Worm (Caenorhabditis elegans): ENCODE measurements around the gene glit-1.

glit-1 gene

ce11 chrX:4715107-4715506, 3.0 kb downstream of the glit-1 start, which contains the start of gene rpl-25.1 (continued):
- no peak for TF ChIP-seq jun-1 (tag; optimal IDR thresholded peaks at IDR 0.05)

ce11 chrX:4718114-4718513, 6.0 kb downstream of the glit-1 start:
- TF ChIP-seq spr-3 (GFP tag; optimal IDR thresholded peaks at IDR 0.05) (no peak), lin-39 (tag; optimal IDR thresholded peaks at IDR 0.05) (no peak), unc-62 (GFP tag; optimal IDR thresholded peaks at IDR 0.05 in 1 of 2) (no peak), unc-62 (tag; optimal IDR thresholded peaks at IDR 0.05) (no peak), hif-1 (tag; optimal IDR thresholded peaks at IDR 0.05) (no peak), dmd-9 (GFP tag; IDR thresholded peaks at IDR 0.05) (no peak), ceh-28 (tag; optimal IDR thresholded peaks at IDR 0.05) (no peak), nhr-237 (tag; optimal IDR thresholded peaks at IDR 0.05) (no peak), lin-29 (GFP tag; IDR thresholded peaks at IDR 0.05) (no peak), lin-15B (tag; optimal IDR thresholded peaks at IDR 0.05) (no peak), daf-19 (GFP tag; conservative IDR thresholded peaks at IDR 0.05) (no peak), skn-1 (tag; optimal IDR thresholded peaks at IDR 0.05) (no peak), mep-1 (tag; optimal IDR thresholded peaks at IDR 0.05) (no peak), lir-3 (tag; optimal IDR thresholded peaks at IDR 0.05) (no peak), nhr-77 (tag; optimal IDR thresholded peaks at IDR 0.05) (no peak), aha-1 (tag) (peak; percentile 77), nhr-102 (tag; optimal IDR thresholded peaks at IDR 0.05) (no peak), hlh-11 (tag; optimal IDR thresholded peaks at IDR 0.05) (no peak), daf-12 (tag; optimal IDR thresholded peaks at IDR 0.05) (no peak), daf-16 (GFP tag; optimal IDR thresholded peaks at IDR 0.05) (no peak), daf-16 (tag; optimal IDR thresholded peaks at IDR 0.05) (no peak), R02D3.7 (tag; optimal IDR thresholded peaks at IDR 0.05) (no peak), ctbp-1 (GFP tag; IDR thresholded peaks at IDR 0.05) (0 out of 2 replicates have a peak, but pooled peaks have one; percentile 34), lin-1 (GFP tag; IDR thresholded peaks at IDR 0.05) (no peak), fkh-10 (GFP tag; optimal IDR thresholded peaks at IDR 0.05) (peak; percentile 62), fos-1 (tag; optimal IDR thresholded peaks at IDR 0.05) (no peak), ZK337.2 (GFP tag; IDR thresholded peaks at IDR 0.05) (no peak), lsy-2 (tag; optimal IDR thresholded peaks at IDR 0.05) (no peak)

ce11 chrX:4720603-4721529, 8.8 kb downstream of the glit-1 start, which contains the start of gene F55D10.4:
TSS of gene F55D10.4 (minus strand) at chrX:4720653.
- peak; percentile 70; the same call in 1 of the 2 replicates for TF ChIP-seq egl-43 (GFP tag; IDR thresholded peaks at IDR 0.05)
- TF ChIP-seq ctbp-1 (GFP tag; IDR thresholded peaks at IDR 0.05): 0 out of 2 replicates have a peak, but pooled peaks have one; percentile 40
- TF ChIP-seq hmg-1.1 (GFP tag; IDR thresholded peaks at IDR 0.05): 0 out of 2 replicates have a peak, but pooled peaks have one; percentile 35
- TF ChIP-seq aha-1 (tag): peak; percentile 75
- TF ChIP-seq ces-1 (GFP tag; optimal IDR thresholded peaks at IDR 0.05): peak; percentile 58
- TF ChIP-seq T20F7.1 (GFP tag; optimal IDR thresholded peaks at IDR 0.05): no peak
- peak; percentile 3 for TF ChIP-seq F37D6.2 (tag; optimal IDR thresholded peaks at IDR 0.05)
- peak in 1 of 2 experiments; percentile 10 for TF ChIP-seq lsy-2 (tag; optimal IDR thresholded peaks at IDR 0.05)
- no peak for TF ChIP-seq sdz-12 (GFP tag; optimal IDR thresholded peaks at IDR 0.05)
- TF ChIP-seq unc-62 (GFP tag; optimal IDR thresholded peaks at IDR 0.05 in 1 of 2): peak in 1 of 2 experiments; percentile 12
- no peak for TF ChIP-seq unc-62 (tag; optimal IDR thresholded peaks at IDR 0.05)
- peak; percentile 28 for TF ChIP-seq rbr-2 (tag; optimal IDR thresholded peaks at IDR 0.05)

Data from whole organism, L4 larva.